Worm (Caenorhabditis elegans): ENCODE data around the gene coa-4.

Gene coa-4

DNA sequence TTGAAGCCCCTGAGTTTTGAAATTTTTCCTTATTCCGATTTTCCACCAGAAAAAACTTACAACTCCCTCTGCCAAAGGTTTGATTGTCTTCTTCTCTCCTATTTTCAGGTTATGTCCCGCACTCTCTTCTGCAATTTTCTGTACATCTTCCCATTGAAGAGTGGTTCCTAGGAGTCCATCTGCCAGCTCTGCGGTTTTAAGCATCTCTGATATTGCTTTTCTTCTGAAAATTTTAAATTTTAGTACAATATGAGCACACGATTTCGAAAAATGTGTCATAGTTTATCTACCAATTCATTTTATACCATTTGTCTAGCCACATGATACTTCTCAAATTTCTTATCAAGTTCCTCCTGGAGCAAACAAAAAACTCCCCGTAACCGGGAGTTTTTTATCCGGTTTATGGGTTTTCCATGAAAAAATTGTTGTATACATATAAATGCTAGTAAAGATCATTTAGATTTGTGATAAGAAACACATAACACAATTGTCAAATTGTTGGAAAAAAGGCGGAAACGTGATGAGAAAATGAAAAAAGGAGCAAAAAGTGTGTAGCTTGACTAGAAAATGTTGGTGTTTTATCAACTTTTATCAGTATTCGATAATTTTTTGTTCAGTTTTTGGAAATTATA lies 24.4 kb downstream of the coa-4 start:
- TF ChIP-seq tbp1 (GFP tag; optimal IDR thresholded peaks at IDR 0.05) (no peak), nhr-80 (tag; optimal IDR thresholded peaks at IDR 0.05) (peak; percentile 73), ztf-6 (GFP tag; IDR thresholded peaks at IDR 0.05) (no peak), ets-4 (GFP tag; optimal IDR thresholded peaks at IDR 0.05) (peak; percentile 45), lir-1 (GFP tag; conservative IDR thresholded peaks at IDR 0.05) (no peak)

DNA sequence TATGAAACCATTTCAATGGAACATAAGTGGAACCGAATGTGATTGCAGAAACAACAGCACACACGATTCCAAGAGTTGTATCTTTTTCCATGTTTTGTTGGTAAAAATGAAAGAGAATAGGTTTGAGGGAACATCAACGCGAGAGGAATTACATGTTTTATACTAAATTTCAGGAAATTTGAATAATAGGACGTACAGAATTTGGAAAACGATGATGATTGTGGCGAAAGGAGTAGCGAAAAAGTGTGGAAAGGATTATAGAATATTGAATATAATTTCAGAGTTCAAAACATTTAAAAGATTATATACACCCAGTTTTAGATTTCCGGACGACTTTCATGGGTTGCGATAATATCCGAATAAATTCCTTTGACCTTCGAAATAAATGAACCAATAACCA lies 26.4 kb downstream of the coa-4 start, which contains the start of gene F49C12.6:
Gene F49C12.6, minus strand, starts transcription at position 101 of the 400 bp plus-strand sequence.
- TF ChIP-seq ztf-3 (GFP tag; optimal IDR thresholded peaks at IDR 0.05) = no peak

DNA sequence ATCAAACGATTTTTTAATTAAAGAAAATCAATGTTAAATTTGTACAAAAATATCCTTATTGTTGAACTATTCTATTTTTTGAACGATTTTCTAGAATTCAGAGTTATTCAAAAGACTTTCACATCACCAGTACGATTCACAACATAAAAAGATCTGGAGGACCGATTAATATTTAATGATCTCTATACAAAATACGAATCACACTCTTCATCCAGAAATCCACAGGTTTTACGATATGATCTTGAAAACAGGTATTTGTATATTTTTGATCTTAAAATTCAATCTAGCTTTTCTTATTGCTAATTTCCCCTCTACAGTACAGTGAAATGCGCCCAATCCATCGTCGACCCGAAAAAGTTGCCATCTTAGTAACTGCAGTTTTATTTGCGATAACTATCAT lies 30.8 kb downstream of the coa-4 start, which contains the start of gene F49C12.5:
Gene F49C12.5, plus strand, starts transcription at position 301 of the 400 bp plus-strand sequence.
- TF ChIP-seq hrde-1 (tag; optimal IDR thresholded peaks at IDR 0.05; ENCODE audit: borderline replicate concordance) = no peak
- no peak for TF ChIP-seq K11D2.4 (GFP tag; IDR thresholded peaks at IDR 0.05)
- no peak for TF ChIP-seq nhr-27 (tag; optimal IDR thresholded peaks at IDR 0.05)
- no peak for TF ChIP-seq lin-35 (GFP tag; optimal IDR thresholded peaks at IDR 0.05)
- no peak for TF ChIP-seq F22D6.2 (tag; optimal IDR thresholded peaks at IDR 0.05)
- TF ChIP-seq hlh-26 (GFP tag; conservative IDR thresholded peaks at IDR 0.05) = no peak
- no peak for TF ChIP-seq lin-40 (tag; optimal IDR thresholded peaks at IDR 0.05)
- TF ChIP-seq zfh-2 (GFP tag; conservative IDR thresholded peaks at IDR 0.05) = no peak
- no peak for TF ChIP-seq ceh-40 (GFP tag; IDR thresholded peaks at IDR 0.05)
- TF ChIP-seq attf-5 (GFP tag; optimal IDR thresholded peaks at IDR 0.05) = no peak
- TF ChIP-seq madf-8 (GFP tag; conservative IDR thresholded peaks at IDR 0.05) = no peak
- TF ChIP-seq ztf-22 (GFP tag; optimal IDR thresholded peaks at IDR 0.05) = no peak
- TF ChIP-seq nfya-2 (GFP tag; IDR thresholded peaks at IDR 0.05) = no peak

DNA sequence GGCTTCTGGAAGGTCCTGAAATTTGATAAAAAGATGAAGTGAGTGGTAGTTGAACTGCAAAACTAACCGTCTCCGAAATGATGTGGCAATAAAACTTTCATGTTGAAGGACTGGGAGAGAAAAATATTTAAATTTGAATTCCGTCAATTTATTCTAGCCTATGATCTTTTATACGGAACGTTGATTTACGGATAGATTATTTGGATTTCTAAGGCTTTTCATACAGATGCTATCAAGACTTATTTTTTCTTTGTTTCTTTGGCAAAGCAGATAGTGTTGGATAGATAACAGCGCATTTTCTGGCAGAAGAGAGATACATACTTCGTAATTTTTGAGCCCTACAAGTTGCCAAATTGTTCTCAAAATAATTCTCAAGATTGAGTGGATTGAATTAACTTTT lies 31.4 kb downstream of the coa-4 start, which contains the start of gene F49C12.4:
Gene F49C12.4, minus strand, starts transcription at position 101 of the 400 bp plus-strand sequence.
- no peak for TF ChIP-seq nhr-80 (tag; optimal IDR thresholded peaks at IDR 0.05)
- no peak for TF ChIP-seq rcor-1 (GFP tag; IDR thresholded peaks at IDR 0.05)
- no peak for TF ChIP-seq B0035.1 (tag; optimal IDR thresholded peaks at IDR 0.05)

DNA sequence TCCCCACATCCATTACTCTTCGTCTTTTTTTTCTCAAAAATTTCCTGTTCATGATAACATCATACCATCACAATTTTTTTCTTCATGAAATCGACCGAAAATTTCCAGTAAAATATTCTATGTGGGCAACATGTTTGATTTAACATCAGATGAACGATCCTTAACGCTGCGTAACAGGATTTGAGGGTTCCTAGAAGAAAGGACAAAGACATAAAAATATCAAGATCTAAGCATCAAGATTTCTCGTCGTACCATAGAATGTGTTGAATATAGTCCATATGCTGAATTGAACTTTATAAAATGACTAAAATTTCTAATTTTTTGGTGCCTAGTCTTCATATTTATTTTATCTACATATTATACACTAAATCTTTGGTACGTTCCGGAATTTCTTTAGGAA lies 35.3 kb downstream of the coa-4 start, which contains the start of gene F49C12.3:
Gene F49C12.3, plus strand, starts transcription at position 301 of the 400 bp plus-strand sequence.
- no peak for TF ChIP-seq madf-3 (GFP tag; IDR thresholded peaks at IDR 0.05)
- TF ChIP-seq cebp-1 (GFP tag; IDR thresholded peaks at IDR 0.05) = no peak
- TF ChIP-seq cebp-1 (tag; optimal IDR thresholded peaks at IDR 0.05) = no peak
- no peak for TF ChIP-seq ceh-40 (GFP tag; IDR thresholded peaks at IDR 0.05)

DNA sequence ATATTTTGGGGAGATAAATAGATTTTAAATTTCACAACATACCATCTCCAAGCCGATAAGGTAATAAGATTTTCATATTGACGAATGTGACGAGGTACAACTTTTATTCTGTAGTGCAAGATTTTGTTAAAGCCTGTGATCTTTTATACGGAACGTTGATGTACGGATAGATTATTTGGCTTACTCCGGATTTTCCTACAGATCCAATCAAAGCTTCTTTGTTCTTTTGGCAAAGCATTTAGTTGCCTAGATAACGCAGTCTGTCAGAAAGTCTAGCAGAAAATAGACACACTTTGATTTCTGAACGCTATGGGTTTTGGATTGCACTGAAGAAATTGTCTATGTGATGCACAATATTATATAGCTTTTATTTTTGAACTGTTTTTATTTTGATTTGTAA lies 36.3 kb downstream of the coa-4 start, which contains the start of gene F49C12.2:
Gene F49C12.2, minus strand, starts transcription at position 101 of the 400 bp plus-strand sequence.
- TF ChIP-seq ceh-100 (GFP tag; IDR thresholded peaks at IDR 0.05) (no peak), repo-1 (tag; optimal IDR thresholded peaks at IDR 0.05) (no peak), ccch-3 (GFP tag; optimal IDR thresholded peaks at IDR 0.05) (no peak), mes-4 (tag; optimal IDR thresholded peaks at IDR 0.05) (no peak), atf-7 (tag; optimal IDR thresholded peaks at IDR 0.05) (no peak), rcor-1 (GFP tag; IDR thresholded peaks at IDR 0.05) (no peak)

All from whole organism, young adult.